Worm (Caenorhabditis elegans) whole organism, midembryonic: Measurements from ENCODE around the gene K09H11.9.

Experiments
- T22C8.4 ChIP-seq: fragments of 200-800 bp; sonication (Bioruptor generic); IDR thresholded peaks from 2 replicates; pipeline ENCODE4 v1.3.6; 2022; ENCODE audit warnings: missing genetic modification characterization, missing compliant biosample characterization
- cog-1 ChIP-seq: sonication (generic microtip); optimal IDR thresholded peaks from 2 replicates; lab custom pipeline; 2016; ENCODE audit warnings: missing genetic modification characterization, missing compliant biosample characterization
- flt-1 ChIP-seq: fragments of 200-800 bp; sonication (Bioruptor generic); IDR thresholded peaks from 2 replicates; pipeline ENCODE4 v1.3.6; 2022; ENCODE audit warnings: missing genetic modification characterization, missing compliant biosample characterization
- med-1 ChIP-seq: sonication (generic microtip); optimal IDR thresholded peaks from 2 replicates; lab custom pipeline; 2017; ENCODE audit warnings: missing genetic modification characterization, mild to moderate bottlenecking, missing compliant biosample characterization, antibody characterized with exemption, missing genetic modification reagents; ENCODE audit not compliant: insufficient read depth
- ref-1 ChIP-seq: fragments of 200-800 bp; sonication (Bioruptor generic); conservative IDR thresholded peaks from 2 replicates; pipeline ENCODE4 v1.3.6; 2022; ENCODE audit warnings: missing genetic modification reagents, missing genetic modification characterization, missing compliant biosample characterization
- ztf-23 ChIP-seq: fragments of 200-800 bp; sonication (Bioruptor generic); IDR thresholded peaks from 2 replicates; pipeline ENCODE4 v1.3.6; 2022; ENCODE audit warnings: missing genetic modification reagents, missing genetic modification characterization, missing compliant biosample characterization

DNA sequence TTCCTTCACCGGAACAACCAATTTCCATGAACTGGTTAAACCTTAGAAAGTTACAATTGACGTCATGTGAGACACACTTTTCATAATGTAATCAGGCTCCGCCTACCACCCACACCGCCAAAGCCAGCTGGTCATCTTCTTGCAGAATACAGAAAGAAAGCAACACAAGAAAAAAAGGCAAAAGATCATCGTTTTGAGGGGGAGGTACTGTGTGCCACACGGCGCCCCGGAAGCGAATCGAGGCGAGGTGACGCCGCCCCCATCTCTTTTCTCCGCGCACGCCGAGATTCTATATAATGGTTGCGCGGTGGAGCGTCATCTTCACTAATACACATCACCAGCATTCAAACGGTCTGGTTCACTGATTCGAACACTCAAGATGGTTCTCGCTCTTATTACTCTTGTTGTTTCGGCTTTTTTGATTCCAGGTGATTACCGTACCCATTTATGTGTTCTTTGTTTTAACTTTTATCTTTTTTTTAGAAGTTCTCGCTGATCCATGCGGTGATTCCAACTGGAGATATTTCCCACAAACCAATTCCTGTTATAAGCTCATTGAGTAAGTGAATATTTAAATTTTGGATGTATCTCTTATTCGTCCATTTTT lies 16.5 kb downstream of the K09H11.9 start, which contains the start of gene clec-1:
- TF ChIP-seq ref-1 (GFP tag; lab: Robert Waterston, UW) (no peak), flt-1 (GFP tag; lab: Robert Waterston, UW) (no peak), ztf-23 (no peak), cog-1 (tag; lab: Kevin White, UChicago) (no peak), med-1 (GFP tag; lab: Kevin White, UChicago) (no peak), T22C8.4 (GFP tag; lab: Robert Waterston, UW) (no peak)
